Fruit fly (Drosophila melanogaster) whole organism, prepupa: ENCODE results near the gene Coq8.

Experiments used
- Blimp-1 ChIP-seq: fragments of 200-800 bp; sonication (Bioruptor generic); optimal IDR thresholded peaks from 3 replicates; lab custom pipeline; 2017; ENCODE audit warnings: missing biosample characterization, missing genetic modification characterization, mild to moderate bottlenecking, moderate library complexity, missing genetic modification reagents
- CG10631 ChIP-seq: fragments of 200-800 bp; sonication (Bioruptor generic); optimal IDR thresholded peaks from 2 replicates; lab custom pipeline; 2016; ENCODE audit warnings: missing biosample characterization, missing genetic modification characterization
- CG10669 ChIP-seq: fragments of 200-800 bp; sonication (Bioruptor generic); optimal IDR thresholded peaks from 3 replicates; lab custom pipeline; 2018; ENCODE audit warnings: missing biosample characterization, mild to moderate bottlenecking, missing genetic modification characterization, moderate library complexity
- CG11762 ChIP-seq: fragments of 200-800 bp; sonication (Bioruptor generic); optimal IDR thresholded peaks from 3 replicates; lab custom pipeline; 2016; ENCODE audit warnings: missing biosample characterization, missing genetic modification characterization; ENCODE audit not compliant: insufficient read depth
- CG15336 ChIP-seq: fragments of 200-800 bp; sonication (Bioruptor generic); IDR thresholded peaks from 2 replicates; pipeline ENCODE4 v1.3.6; 2022; ENCODE audit warnings: missing biosample characterization, missing genetic modification characterization
- CG1621 ChIP-seq: fragments of 200-800 bp; sonication (Bioruptor generic); optimal IDR thresholded peaks from 3 replicates; lab custom pipeline; 2018; ENCODE audit warnings: missing biosample characterization, mild to moderate bottlenecking, missing genetic modification characterization
- CG16779 ChIP-seq: fragments of 200-800 bp; sonication (Bioruptor generic); optimal IDR thresholded peaks from 3 replicates; lab custom pipeline; 2017; ENCODE audit warnings: missing biosample characterization, mild to moderate bottlenecking, missing genetic modification characterization
- CG31627 ChIP-seq: fragments of 200-800 bp; sonication (Bioruptor generic); optimal IDR thresholded peaks from 3 replicates; lab custom pipeline; 2016; ENCODE audit warnings: missing biosample characterization, missing genetic modification characterization
- CG32006 ChIP-seq: fragments of 200-800 bp; sonication (Bioruptor generic); optimal IDR thresholded peaks from 3 replicates; lab custom pipeline; 2017; ENCODE audit warnings: missing biosample characterization, mild to moderate bottlenecking, missing genetic modification characterization
- CG34406 ChIP-seq: fragments of 200-800 bp; sonication (Bioruptor generic); optimal IDR thresholded peaks from 3 replicates; lab custom pipeline; 2016; ENCODE audit warnings: missing biosample characterization, missing genetic modification characterization
- CG3919 ChIP-seq: fragments of 200-800 bp; sonication (Bioruptor generic); optimal IDR thresholded peaks from 3 replicates; lab custom pipeline; 2016; ENCODE audit warnings: missing biosample characterization, missing genetic modification characterization
- CG4318 ChIP-seq: fragments of 200-800 bp; sonication (Bioruptor generic); optimal IDR thresholded peaks from 3 replicates; lab custom pipeline; 2017; ENCODE audit warnings: missing biosample characterization, mild to moderate bottlenecking, missing genetic modification characterization
- CG6792 ChIP-seq: fragments of 200-800 bp; sonication (Bioruptor generic); optimal IDR thresholded peaks from 3 replicates; lab custom pipeline; 2016; ENCODE audit warnings: missing biosample characterization, missing genetic modification characterization
- CG6808 ChIP-seq: fragments of 200-800 bp; sonication (Bioruptor generic); optimal IDR thresholded peaks from 3 replicates; lab custom pipeline; 2017; ENCODE audit warnings: missing biosample characterization, missing genetic modification characterization, mild to moderate bottlenecking, moderate library complexity, missing genetic modification reagents
- CG6854 ChIP-seq: fragments of 200-800 bp; sonication (Bioruptor generic); optimal IDR thresholded peaks from 2 replicates; lab custom pipeline; 2017; ENCODE audit warnings: missing biosample characterization, mild to moderate bottlenecking, missing genetic modification characterization
- CG7368 ChIP-seq: fragments of 200-800 bp; sonication (Bioruptor generic); optimal IDR thresholded peaks from 3 replicates; lab custom pipeline; 2016; ENCODE audit warnings: missing biosample characterization, missing genetic modification characterization
- CG8119 ChIP-seq: fragments of 200-800 bp; sonication (Bioruptor generic); IDR thresholded peaks from 3 replicates; pipeline ENCODE4 v1.3.6; 2022; ENCODE audit warnings: missing biosample characterization, missing genetic modification characterization
- CG8632 ChIP-seq: fragments of 200-800 bp; sonication (Bioruptor generic); optimal IDR thresholded peaks from 3 replicates; lab custom pipeline; 2016; ENCODE audit warnings: missing biosample characterization, missing genetic modification characterization
- Eip75B ChIP-seq: fragments of 200-800 bp; sonication (Bioruptor generic); optimal IDR thresholded peaks from 3 replicates; lab custom pipeline; 2016; ENCODE audit warnings: missing biosample characterization, missing genetic modification characterization
- Eip78C ChIP-seq: fragments of 200-800 bp; sonication (Bioruptor generic); peaks from one replicate; lab custom pipeline; 2016; ENCODE audit warnings: missing biosample characterization, missing genetic modification characterization
- Eip93F ChIP-seq: fragments of 200-800 bp; sonication (Bioruptor generic); optimal IDR thresholded peaks from 2 replicates; lab custom pipeline; 2016; ENCODE audit warnings: missing biosample characterization, mild to moderate bottlenecking, missing genetic modification characterization
- Ets21C ChIP-seq: fragments of 200-800 bp; sonication (Bioruptor generic); optimal IDR thresholded peaks from 3 replicates; lab custom pipeline; 2016; ENCODE audit warnings: missing biosample characterization, missing genetic modification characterization
- Ets96B ChIP-seq: fragments of 200-800 bp; optimal IDR thresholded peaks from 2 replicates; lab custom pipeline; 2019; ENCODE audit warnings: missing biosample characterization, mild to moderate bottlenecking, missing genetic modification characterization, moderate library complexity
- Hr38 ChIP-seq: sonication (Bioruptor generic); optimal IDR thresholded peaks from 2 replicates; lab custom pipeline; 2016; ENCODE audit warnings: missing biosample characterization, missing genetic modification characterization
- Hr39 ChIP-seq: fragments of 200-800 bp; sonication (Bioruptor generic); optimal IDR thresholded peaks from 2 replicates; lab custom pipeline; 2016; ENCODE audit warnings: missing biosample characterization, missing genetic modification characterization
- Lpt ChIP-seq: fragments of 200-800 bp; sonication (Bioruptor generic); optimal IDR thresholded peaks from 3 replicates; lab custom pipeline; 2016; ENCODE audit warnings: missing biosample characterization, missing genetic modification characterization
- Met ChIP-seq: fragments of 200-800 bp; sonication (Bioruptor generic); optimal IDR thresholded peaks from 3 replicates; lab custom pipeline; 2016; ENCODE audit warnings: missing biosample characterization, missing genetic modification characterization
- OdsH ChIP-seq: fragments of 200-800 bp; sonication (Bioruptor generic); optimal IDR thresholded peaks from 3 replicates; lab custom pipeline; 2016; ENCODE audit warnings: missing biosample characterization, missing genetic modification characterization
- Smox ChIP-seq: fragments of 200-800 bp; sonication (Bioruptor generic); optimal IDR thresholded peaks from 3 replicates; lab custom pipeline; 2016; ENCODE audit warnings: missing biosample characterization, missing genetic modification characterization
- Sox102F ChIP-seq: fragments of 200-800 bp; sonication (Bioruptor generic); optimal IDR thresholded peaks from 2 replicates; lab custom pipeline; 2016; ENCODE audit warnings: missing biosample characterization, mild to moderate bottlenecking, missing genetic modification characterization
- Sox14 ChIP-seq: fragments of 200-800 bp; sonication (Bioruptor generic); optimal IDR thresholded peaks from 3 replicates; lab custom pipeline; 2016; ENCODE audit warnings: missing biosample characterization, missing genetic modification characterization
- cyc ChIP-seq: fragments of 200-800 bp; sonication (Bioruptor generic); optimal IDR thresholded peaks from 3 replicates; lab custom pipeline; 2016; ENCODE audit warnings: missing biosample characterization, missing genetic modification characterization
- dac ChIP-seq: fragments of 200-800 bp; sonication (Bioruptor generic); optimal IDR thresholded peaks from 2 replicates; lab custom pipeline; 2017; ENCODE audit warnings: missing biosample characterization, mild to moderate bottlenecking, missing genetic modification characterization
- eg ChIP-seq: fragments of 200-800 bp; sonication (Bioruptor generic); IDR thresholded peaks from 3 replicates; pipeline ENCODE4 v1.3.6; 2022; ENCODE audit warnings: missing biosample characterization, missing genetic modification characterization
- fd59A ChIP-seq: fragments of 200-800 bp; sonication (Bioruptor generic); optimal IDR thresholded peaks from 2 replicates; lab custom pipeline; 2017; ENCODE audit warnings: missing biosample characterization, mild to moderate bottlenecking, missing genetic modification characterization, missing genetic modification reagents
- fkh ChIP-seq: fragments of 200-800 bp; sonication (Bioruptor generic); optimal IDR thresholded peaks from 3 replicates; lab custom pipeline; 2017; ENCODE audit warnings: missing biosample characterization, mild to moderate bottlenecking, missing genetic modification characterization, moderate library complexity
- lz ChIP-seq: fragments of 200-800 bp; sonication (Bioruptor generic); optimal IDR thresholded peaks from 3 replicates; lab custom pipeline; 2016; ENCODE audit warnings: missing biosample characterization, missing genetic modification characterization
- net ChIP-seq: fragments of 200-800 bp; sonication (Bioruptor generic); optimal IDR thresholded peaks from 3 replicates; lab custom pipeline; 2016; ENCODE audit warnings: missing biosample characterization, missing genetic modification characterization
- salr ChIP-seq, 2 experiments: fragments of 200-800 bp; sonication (Bioruptor generic); optimal IDR thresholded peaks; 3 replicates each; lab custom pipeline; 2016 to 2018; ENCODE audit warnings: missing biosample characterization in 2 of 2, missing genetic modification characterization in 2 of 2, mild to moderate bottlenecking in 1 of 2
- spab ChIP-seq: fragments of 200-800 bp; sonication (Bioruptor generic); optimal IDR thresholded peaks from 2 replicates; lab custom pipeline; 2017; ENCODE audit warnings: missing biosample characterization, mild to moderate bottlenecking, missing genetic modification characterization, missing genetic modification reagents
- ss ChIP-seq, 2 experiments: fragments of 200-800 bp; sonication (Bioruptor generic); optimal IDR thresholded peaks; 2 replicates in 1 of 2; 3 replicates in 1 of 2; lab custom pipeline; 2017 to 2018; ENCODE audit warnings: mild to moderate bottlenecking in 2 of 2, missing biosample characterization in 2 of 2, missing genetic modification characterization in 2 of 2, moderate library complexity in 1 of 2
- svp ChIP-seq: fragments of 200-800 bp; sonication (Bioruptor generic); peaks from one replicate; lab custom pipeline; 2016; ENCODE audit warnings: missing biosample characterization, missing genetic modification characterization
- topi ChIP-seq: fragments of 200-800 bp; sonication (Bioruptor generic); optimal IDR thresholded peaks from 3 replicates; lab custom pipeline; 2016; ENCODE audit warnings: missing biosample characterization, missing genetic modification characterization
- vri ChIP-seq: fragments of 200-800 bp; sonication (Bioruptor generic); optimal IDR thresholded peaks from 3 replicates; lab custom pipeline; 2016; ENCODE audit warnings: missing biosample characterization, mild to moderate bottlenecking, missing genetic modification characterization

The Coq8 gene

DNA sequence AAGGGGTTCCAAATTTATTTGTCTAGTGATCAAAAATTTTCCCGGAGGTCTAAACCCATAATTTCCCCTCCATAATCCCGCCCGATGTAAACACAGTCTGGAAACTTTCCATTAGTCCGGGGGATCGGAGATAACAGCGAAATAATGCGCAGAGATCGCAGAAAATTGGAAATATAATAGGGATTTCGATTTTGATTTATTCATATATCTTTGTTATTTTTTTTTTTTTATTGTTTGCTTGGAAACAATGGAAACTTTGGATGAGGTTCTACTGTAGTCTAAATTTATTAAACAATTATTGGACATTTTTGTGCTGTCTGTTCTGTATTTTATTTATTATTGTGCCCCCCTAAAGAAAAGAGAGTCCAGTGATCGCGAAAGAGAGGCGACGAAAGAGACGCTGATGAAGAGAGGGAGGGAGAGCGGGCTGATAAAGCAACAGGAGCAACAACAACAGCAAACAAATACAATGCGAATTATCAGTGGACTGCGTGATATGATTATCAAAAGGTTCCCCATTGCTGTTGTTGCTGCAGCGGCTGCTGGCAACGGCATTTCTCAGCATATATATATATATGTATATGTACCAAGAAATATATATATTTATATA is 5.7 kb downstream of the Coq8 start (continued):
- TF ChIP-seq CG8119 (GFP tag; lab: Robert Waterston, UW) (no peak), CG16779 (tag; lab: Kevin White, UChicago) (no peak), CG4318 (GFP tag; lab: Kevin White, UChicago) (no peak), ss (GFP tag; optimal IDR thresholded peaks at IDR 0.05; lab: Kevin White, UChicago) (peak; percentile 24 to 47), CG10631 (GFP tag; lab: Kevin White, UChicago) (no peak), CG6808 (GFP tag; lab: Kevin White, UChicago) (peak; percentile 23), CG10669 (GFP tag; lab: Kevin White, UChicago) (no peak), CG15336 (GFP tag; lab: Robert Waterston, UW) (0 out of 2 replicates have a peak, but pooled peaks have one; percentile 8), Sox102F (peak; percentile 25), Eip93F (peak; percentile 42), CG7368 (GFP tag; lab: Kevin White, UChicago) (no peak), CG8632 (GFP tag; lab: Kevin White, UChicago) (no peak), Smox (GFP tag; lab: Kevin White, UChicago) (peak; percentile 24), fd59A (GFP tag; lab: Kevin White, UChicago) (no peak), Eip78C (peak; percentile 77), Blimp-1 (no peak), CG6792 (no peak), topi (GFP tag; lab: Kevin White, UChicago) (peak; percentile 41), lz (GFP tag; lab: Kevin White, UChicago) (peak; percentile 29), OdsH (no peak), Ets96B (no peak), fkh (GFP tag; lab: Kevin White, UChicago) (no peak), Ets21C (no peak), Sox14 (no peak), dac (GFP tag; lab: Kevin White, UChicago) (no peak), CG31627 (GFP tag; lab: Kevin White, UChicago) (peak; percentile 32), salr (GFP tag; optimal IDR thresholded peaks at IDR 0.05; lab: Kevin White, UChicago) (no peak), CG32006 (GFP tag; lab: Kevin White, UChicago) (no peak), Hr38 (GFP tag; lab: Kevin White, UChicago) (no peak), CG34406 (peak; percentile 5), Eip75B (GFP tag; lab: Kevin White, UChicago) (no peak), CG11762 (GFP tag; lab: Kevin White, UChicago) (no peak)

DNA sequence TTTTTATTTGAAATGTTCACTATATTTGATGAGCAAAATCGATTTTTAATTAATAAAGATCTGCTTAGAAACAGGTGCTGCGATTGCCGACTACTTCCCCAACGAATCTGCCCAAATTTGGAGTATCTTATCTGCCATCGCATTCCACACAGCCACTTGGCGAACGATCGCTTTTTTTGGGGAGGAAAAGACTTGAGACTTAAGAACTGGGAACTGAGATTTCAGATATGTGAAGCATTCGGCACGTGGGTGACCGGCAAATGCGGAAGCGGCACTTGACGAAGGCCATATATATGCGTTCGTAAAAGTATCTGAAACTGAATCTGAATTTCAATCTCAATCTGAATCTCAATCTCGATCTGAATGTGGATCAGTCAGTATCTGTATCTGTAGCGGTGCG is 6.9 kb downstream of the Coq8 start:
- TF ChIP-seq svp (peak; percentile 60), cyc (GFP tag; lab: Kevin White, UChicago) (no peak)

DNA sequence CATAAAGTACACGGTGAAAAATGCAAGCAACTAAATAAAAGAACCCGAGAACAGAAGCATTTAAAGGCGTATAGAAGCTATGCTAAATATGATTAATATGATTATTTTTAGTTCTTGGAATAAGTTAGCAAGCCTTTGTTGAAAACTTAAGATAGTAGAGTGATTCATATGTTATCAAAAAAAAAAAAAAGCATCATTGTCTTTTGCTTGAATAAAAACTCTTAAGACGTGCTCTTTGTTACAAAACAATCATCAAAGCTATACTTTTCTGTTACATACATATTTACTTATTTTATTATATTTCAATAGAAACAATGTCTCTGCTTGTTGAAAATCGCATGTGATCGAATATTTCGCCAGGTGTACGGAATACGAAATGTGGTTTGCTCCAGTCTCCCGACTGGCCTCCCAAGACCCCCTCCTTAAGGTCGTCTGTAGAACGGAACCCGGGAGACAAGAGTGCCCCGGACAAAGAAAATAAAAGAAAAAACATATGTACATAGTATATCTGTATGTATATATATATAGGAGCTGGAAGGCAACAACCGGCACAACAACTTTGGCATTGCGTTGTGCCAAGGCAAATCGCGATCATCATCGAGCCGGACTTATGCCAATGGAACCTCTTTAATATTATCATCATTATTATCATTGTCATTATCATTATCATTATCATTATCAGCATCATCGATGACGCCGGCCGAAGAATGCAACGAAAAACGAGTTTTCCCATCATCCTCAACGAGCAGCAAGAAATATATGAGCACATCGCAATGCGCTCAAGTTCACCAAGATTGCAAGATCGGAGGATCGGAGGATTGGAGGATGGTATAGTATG is 9.4 kb downstream of the Coq8 start:
- TF ChIP-seq CG6854 (GFP tag; lab: Kevin White, UChicago) (no peak), eg (GFP tag; lab: Robert Waterston, UW) (no peak), cyc (GFP tag; lab: Kevin White, UChicago) (peak; percentile 51), Met (GFP tag; lab: Kevin White, UChicago) (peak; percentile 61), OdsH (peak; percentile 76), Eip93F (no peak), Eip78C (peak; percentile 95), CG1621 (tag; lab: Kevin White, UChicago) (peak; percentile 8), CG15336 (GFP tag; lab: Robert Waterston, UW) (peak; percentile 66), Ets96B (peak; percentile 73), CG6808 (GFP tag; lab: Kevin White, UChicago) (peak; percentile 85), CG16779 (tag; lab: Kevin White, UChicago) (peak; percentile 49), CG10631 (GFP tag; lab: Kevin White, UChicago) (peak; percentile 79), CG11762 (GFP tag; lab: Kevin White, UChicago) (peak; percentile 64), spab (GFP tag; lab: Kevin White, UChicago) (peak; percentile 77), vri (GFP tag; lab: Kevin White, UChicago) (peak; percentile 21), CG3919 (peak; percentile 70), Eip75B (GFP tag; lab: Kevin White, UChicago) (peak; percentile 61), fd59A (GFP tag; lab: Kevin White, UChicago) (peak; percentile 81), Hr39 (GFP tag; lab: Kevin White, UChicago) (peak; percentile 47), net (peak; percentile 65), CG32006 (GFP tag; lab: Kevin White, UChicago) (peak; percentile 86), Lpt (GFP tag; lab: Kevin White, UChicago) (peak; percentile 57), CG31627 (GFP tag; lab: Kevin White, UChicago) (peak; percentile 43), topi (GFP tag; lab: Kevin White, UChicago) (peak; percentile 72)
